Worm (Caenorhabditis elegans): Measurements from ENCODE around the gene psf-1.

psf-1 gene

DNA sequence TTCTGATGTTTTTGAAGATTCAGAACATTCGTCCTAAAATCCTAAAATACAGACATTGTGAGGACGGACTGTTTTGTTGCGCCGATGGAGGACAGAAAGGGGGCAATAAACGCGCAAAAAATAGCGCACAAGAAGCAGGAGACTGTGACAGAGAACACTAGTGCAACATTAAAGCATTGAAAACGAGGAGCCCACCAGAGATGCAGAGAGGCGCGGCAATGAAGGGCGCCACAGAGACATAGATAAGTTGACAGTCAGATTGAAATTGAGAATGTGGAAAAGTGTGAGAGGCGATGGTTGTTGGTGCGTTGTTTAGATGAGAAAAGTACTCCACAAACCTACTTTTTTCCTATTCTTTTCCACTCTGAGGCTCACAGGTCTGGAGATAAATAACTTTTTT lies 6.5 kb downstream of the psf-1 start, which contains the start of gene aakg-5 (continued):
- TF ChIP-seq peb-1 (tag; optimal IDR thresholded peaks at IDR 0.05): no peak
- no peak for TF ChIP-seq ama-1 (optimal IDR thresholded peaks at IDR 0.05)
- TF ChIP-seq ztf-4 (tag; optimal IDR thresholded peaks at IDR 0.05): peak; percentile 59
- TF ChIP-seq mbf-1 (tag; optimal IDR thresholded peaks at IDR 0.05): no peak
- TF ChIP-seq crh-2 (tag; optimal IDR thresholded peaks at IDR 0.05): peak; percentile 91
- peak; percentile 85 for TF ChIP-seq sma-3 (GFP tag; optimal IDR thresholded peaks at IDR 0.05)
- peak; percentile 3 for TF ChIP-seq Y55F3AM.14 (GFP tag; optimal IDR thresholded peaks at IDR 0.05)
- peak; percentile 31 to 74 for TF ChIP-seq mdl-1 (tag; optimal IDR thresholded peaks at IDR 0.05)
- TF ChIP-seq snpc-4 (tag; optimal IDR thresholded peaks at IDR 0.05): peak; percentile 38
- TF ChIP-seq ceh-16 (tag; optimal IDR thresholded peaks at IDR 0.05): peak; percentile 74
- TF ChIP-seq R02D3.7 (tag; optimal IDR thresholded peaks at IDR 0.05): no peak
- peak; percentile 50 for TF ChIP-seq lin-11 (tag; optimal IDR thresholded peaks at IDR 0.05)
- TF ChIP-seq lin-39 (tag; optimal IDR thresholded peaks at IDR 0.05): no peak
- TF ChIP-seq nhr-129 (tag; optimal IDR thresholded peaks at IDR 0.05): peak; percentile 88
- peak; percentile 73 for TF ChIP-seq unc-55 (GFP tag; optimal IDR thresholded peaks at IDR 0.05)
- TF ChIP-seq nhr-10 (tag; optimal IDR thresholded peaks at IDR 0.05): no peak
- peak; percentile 73 for TF ChIP-seq nhr-6 (tag; optimal IDR thresholded peaks at IDR 0.05)
- no peak for TF ChIP-seq elt-3 (tag; optimal IDR thresholded peaks at IDR 0.05)
- peak; percentile 28 for TF ChIP-seq unc-62 (GFP tag; optimal IDR thresholded peaks at IDR 0.05)
- TF ChIP-seq ztf-1 (GFP tag; conservative IDR thresholded peaks at IDR 0.05): no peak
- peak; percentile 22 for TF ChIP-seq elt-1 (tag; optimal IDR thresholded peaks at IDR 0.05)
- peak; percentile 70 for TF ChIP-seq lin-13 (GFP tag; optimal IDR thresholded peaks at IDR 0.05)
- peak; percentile 46 for TF ChIP-seq nhr-77 (tag; optimal IDR thresholded peaks at IDR 0.05)
- no peak for TF ChIP-seq unc-39 (tag; optimal IDR thresholded peaks at IDR 0.05)
- peak; percentile 82 for TF ChIP-seq fos-1 (tag; optimal IDR thresholded peaks at IDR 0.05)
- TF ChIP-seq nhr-25 (tag; optimal IDR thresholded peaks at IDR 0.05): peak; percentile 86
- no peak for TF ChIP-seq alr-1 (tag; optimal IDR thresholded peaks at IDR 0.05)

- TF ChIP-seq mdl-1 (tag; optimal IDR thresholded peaks at IDR 0.05) (no peak), egl-27 (tag; optimal IDR thresholded peaks at IDR 0.05) (no peak), sma-3 (GFP tag; optimal IDR thresholded peaks at IDR 0.05) (no peak), nhr-129 (tag; optimal IDR thresholded peaks at IDR 0.05) (no peak), nhr-25 (tag; optimal IDR thresholded peaks at IDR 0.05) (no peak), alr-1 (tag; optimal IDR thresholded peaks at IDR 0.05) (no peak), blmp-1 (tag; optimal IDR thresholded peaks at IDR 0.05; ENCODE audit: insufficient read depth) (no peak), ceh-16 (tag; optimal IDR thresholded peaks at IDR 0.05) (no peak), mab-5 (tag; optimal IDR thresholded peaks at IDR 0.05) (no peak)
These were observed 7.9 kb downstream of the psf-1 start, which contains the start of gene R53.8 for ce11 chrII:9976405-9976804. R53.8 (plus strand) TSS chrII:9976705.

- TF ChIP-seq lin-11 (tag; optimal IDR thresholded peaks at IDR 0.05): no peak
- TF ChIP-seq sma-3 (GFP tag; optimal IDR thresholded peaks at IDR 0.05): no peak
- no peak for TF ChIP-seq Y55F3AM.14 (GFP tag; optimal IDR thresholded peaks at IDR 0.05)
- no peak for TF ChIP-seq ztf-11 (tag; optimal IDR thresholded peaks at IDR 0.05)
- no peak for TF ChIP-seq elt-1 (tag; optimal IDR thresholded peaks at IDR 0.05)
- TF ChIP-seq skn-1 (tag; optimal IDR thresholded peaks at IDR 0.05): no peak
- no peak for TF ChIP-seq F13H6.1 (tag; optimal IDR thresholded peaks at IDR 0.05)
- TF ChIP-seq lin-39 (tag; optimal IDR thresholded peaks at IDR 0.05): no peak
- no peak for TF ChIP-seq nhr-11 (tag; optimal IDR thresholded peaks at IDR 0.05)
- TF ChIP-seq mdl-1 (tag; optimal IDR thresholded peaks at IDR 0.05): no peak
- no peak for TF ChIP-seq nhr-77 (tag; optimal IDR thresholded peaks at IDR 0.05)
- TF ChIP-seq egl-27 (tag; optimal IDR thresholded peaks at IDR 0.05): no peak
- no peak for TF ChIP-seq ztf-4 (tag; optimal IDR thresholded peaks at IDR 0.05)
- TF ChIP-seq lin-13 (GFP tag; optimal IDR thresholded peaks at IDR 0.05): no peak
- TF ChIP-seq alr-1 (tag; optimal IDR thresholded peaks at IDR 0.05): no peak
- no peak for TF ChIP-seq nhr-23 (tag; optimal IDR thresholded peaks at IDR 0.05)
- TF ChIP-seq nhr-237 (tag; optimal IDR thresholded peaks at IDR 0.05): no peak
- TF ChIP-seq blmp-1 (tag; optimal IDR thresholded peaks at IDR 0.05; ENCODE audit: insufficient read depth): no peak
- TF ChIP-seq lsy-2 (tag; optimal IDR thresholded peaks at IDR 0.05): no peak
These were observed 11.7 kb downstream of the psf-1 start, which contains the start of gene ZK892.6 for ce11 chrII:9980077-9980631. ZK892.6 (minus strand) TSS chrII:9980127.

ce11 chrII:9981760-9982159 lies 13.3 kb downstream of the psf-1 start, which contains the start of gene sdz-38:
sdz-38 (minus strand) TSS chrII:9981860.
- TF ChIP-seq nhr-10 (tag; optimal IDR thresholded peaks at IDR 0.05): no peak
- no peak for TF ChIP-seq ztf-1 (GFP tag; conservative IDR thresholded peaks at IDR 0.05)
- no peak for TF ChIP-seq nhr-23 (tag; optimal IDR thresholded peaks at IDR 0.05)
- TF ChIP-seq elt-1 (tag; optimal IDR thresholded peaks at IDR 0.05): no peak
- TF ChIP-seq alr-1 (tag; optimal IDR thresholded peaks at IDR 0.05): no peak
- TF ChIP-seq elt-3 (tag; optimal IDR thresholded peaks at IDR 0.05): no peak
- no peak for TF ChIP-seq mbf-1 (tag; optimal IDR thresholded peaks at IDR 0.05)
- no peak for TF ChIP-seq unc-39 (tag; optimal IDR thresholded peaks at IDR 0.05)
- TF ChIP-seq nhr-25 (tag; optimal IDR thresholded peaks at IDR 0.05): no peak
- TF ChIP-seq nhr-11 (tag; optimal IDR thresholded peaks at IDR 0.05): no peak
- no peak for TF ChIP-seq nhr-129 (tag; optimal IDR thresholded peaks at IDR 0.05)
- TF ChIP-seq Y55F3AM.14 (GFP tag; optimal IDR thresholded peaks at IDR 0.05): no peak
- no peak for TF ChIP-seq ceh-16 (tag; optimal IDR thresholded peaks at IDR 0.05)
- no peak for TF ChIP-seq lin-39 (tag; optimal IDR thresholded peaks at IDR 0.05)
- TF ChIP-seq lsy-2 (tag; optimal IDR thresholded peaks at IDR 0.05): no peak
- TF ChIP-seq nhr-6 (tag; optimal IDR thresholded peaks at IDR 0.05): no peak
- TF ChIP-seq gmeb-1 (tag; optimal IDR thresholded peaks at IDR 0.05): no peak
- TF ChIP-seq C34F6.9 (tag; optimal IDR thresholded peaks at IDR 0.05): no peak
- no peak for TF ChIP-seq ztf-4 (tag; optimal IDR thresholded peaks at IDR 0.05)
- TF ChIP-seq nhr-77 (tag; optimal IDR thresholded peaks at IDR 0.05): no peak
